Fruit fly (Drosophila melanogaster): ENCODE data around the gene CG17475.

DNA sequence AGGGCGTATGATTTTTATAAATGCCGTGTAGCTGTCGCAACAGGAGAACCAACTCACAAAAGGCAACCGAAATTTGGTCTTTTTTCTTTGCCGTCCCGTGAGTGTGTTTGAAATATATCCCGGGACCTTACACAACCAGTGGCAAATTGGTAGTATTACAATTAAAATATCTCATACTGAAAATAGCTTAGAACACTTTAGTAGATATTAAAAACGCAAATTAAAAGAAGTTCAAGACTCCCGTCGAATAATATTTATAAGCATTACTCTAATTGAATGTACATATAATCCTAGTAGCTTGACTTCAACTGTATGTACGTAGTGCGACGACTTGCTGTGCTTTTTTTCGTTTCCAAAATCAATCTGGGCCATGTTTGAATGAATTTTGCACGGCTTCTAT, 47.9 kb upstream of the CG17475 start:
- TF ChIP-seq fd96Ca (GFP tag; IDR thresholded peaks at IDR 0.05): no peak
- TF ChIP-seq CG8301 (tag; optimal IDR thresholded peaks at IDR 0.05): no peak
- TF ChIP-seq CG13204 (GFP tag; optimal IDR thresholded peaks at IDR 0.05): no peak
